Worm (Caenorhabditis elegans): ENCODE results near the gene C06C3.3.
A peak's percentile ranks its signal among the peaks of the same experiment; 100 is the strongest.

C06C3.3 gene

ce11 chrII:9403087-9403486 is 30.8 kb upstream of the C06C3.3 start, which contains the start of gene Y51B9A.6:
Gene Y51B9A.6 (minus strand): TSS chrII:9403187.
- no peak for TF ChIP-seq ctbp-1 (GFP tag; IDR thresholded peaks at IDR 0.05)
- peak; percentile 35 for TF ChIP-seq aha-1 (tag)

- no peak for TF ChIP-seq nhr-11 (tag; optimal IDR thresholded peaks at IDR 0.05)
- TF ChIP-seq F49E8.2 (tag; optimal IDR thresholded peaks at IDR 0.05; ENCODE audit: borderline replicate concordance) = no peak
- TF ChIP-seq ZK337.2 (GFP tag; IDR thresholded peaks at IDR 0.05) = no peak
- TF ChIP-seq vab-7 (GFP tag; IDR thresholded peaks at IDR 0.05) = no peak
- no peak for TF ChIP-seq spr-1 (tag; optimal IDR thresholded peaks at IDR 0.05)
- no peak for TF ChIP-seq mep-1 (tag; optimal IDR thresholded peaks at IDR 0.05)
- no peak for TF ChIP-seq skn-1 (tag; optimal IDR thresholded peaks at IDR 0.05)
- TF ChIP-seq ceh-62 (tag; optimal IDR thresholded peaks at IDR 0.05) = no peak
- no peak for TF ChIP-seq zfp-3 (GFP tag; conservative IDR thresholded peaks at IDR 0.05)
- no peak for TF ChIP-seq ctbp-1 (GFP tag; IDR thresholded peaks at IDR 0.05)
- no peak for TF ChIP-seq tag-97 (GFP tag; IDR thresholded peaks at IDR 0.05)
- no peak for TF ChIP-seq mdl-1 (tag; optimal IDR thresholded peaks at IDR 0.05)
- no peak for TF ChIP-seq dmd-8 (GFP tag; IDR thresholded peaks at IDR 0.05)
- no peak for TF ChIP-seq fos-1 (tag; optimal IDR thresholded peaks at IDR 0.05)
- no peak for TF ChIP-seq hmg-1.1 (GFP tag; IDR thresholded peaks at IDR 0.05)
- no peak for TF ChIP-seq ZK546.5 (tag; optimal IDR thresholded peaks at IDR 0.05)
- no peak for TF ChIP-seq nhr-41 (GFP tag; IDR thresholded peaks at IDR 0.05)
- TF ChIP-seq pha-4 (GFP tag; IDR thresholded peaks at IDR 0.05) = no peak
- TF ChIP-seq pha-4 (tag; optimal IDR thresholded peaks at IDR 0.05) = no peak
- TF ChIP-seq egl-27 (tag; optimal IDR thresholded peaks at IDR 0.05) = no peak
Measured at ce11 chrII:9399746-9400145, 27.5 kb upstream of the C06C3.3 start, which contains the start of gene Y51B9A.7. Gene Y51B9A.7 (plus strand): TSS chrII:9400046.

ce11 chrII:9398370-9398901 is 26.1 kb upstream of the C06C3.3 start, which contains the start of the genes Y51B9A.14 and Y51B9A.8:
Gene Y51B9A.14 (minus strand): TSS chrII:9398470.
Gene Y51B9A.8 (plus strand): TSS chrII:9398851.
- no peak for TF ChIP-seq Y5F2A.4 (GFP tag; optimal IDR thresholded peaks at IDR 0.05)
- no peak for TF ChIP-seq lin-29 (GFP tag; IDR thresholded peaks at IDR 0.05)
- no peak for TF ChIP-seq nhr-11 (tag; optimal IDR thresholded peaks at IDR 0.05)
- no peak for TF ChIP-seq saeg-2 (GFP tag; IDR thresholded peaks at IDR 0.05)
- no peak for TF ChIP-seq nhr-111 (GFP tag; optimal IDR thresholded peaks at IDR 0.05)
- TF ChIP-seq F37D6.2 (tag; optimal IDR thresholded peaks at IDR 0.05) = no peak
- TF ChIP-seq zip-11 (GFP tag; IDR thresholded peaks at IDR 0.05) = no peak
- no peak for TF ChIP-seq daf-8 (GFP tag; IDR thresholded peaks at IDR 0.05)
- TF ChIP-seq egl-43 (GFP tag; IDR thresholded peaks at IDR 0.05) = no peak
- TF ChIP-seq mdl-1 (tag; optimal IDR thresholded peaks at IDR 0.05) = no peak
- TF ChIP-seq spr-3 (GFP tag; optimal IDR thresholded peaks at IDR 0.05) = no peak
- no peak for TF ChIP-seq spr-1 (tag; optimal IDR thresholded peaks at IDR 0.05)
- TF ChIP-seq snpc-1.2 (GFP tag; IDR thresholded peaks at IDR 0.05) = no peak
- TF ChIP-seq daf-12 (tag; optimal IDR thresholded peaks at IDR 0.05) = no peak
- no peak for TF ChIP-seq Y105C5A.15 (GFP tag; IDR thresholded peaks at IDR 0.05)
- no peak for TF ChIP-seq ceh-32 (tag; optimal IDR thresholded peaks at IDR 0.05; ENCODE audit: poor library complexity)
- no peak for TF ChIP-seq T20F7.1 (GFP tag; optimal IDR thresholded peaks at IDR 0.05)
- TF ChIP-seq tag-97 (GFP tag; IDR thresholded peaks at IDR 0.05) = no peak

- TF ChIP-seq nhr-77 (tag; optimal IDR thresholded peaks at IDR 0.05) (no peak), daf-16 (GFP tag; optimal IDR thresholded peaks at IDR 0.05) (no peak), daf-16 (tag; optimal IDR thresholded peaks at IDR 0.05) (peak; percentile 68), pqm-1 (tag; optimal IDR thresholded peaks at IDR 0.05) (peak; percentile 47)
Measured at ce11 chrII:9397496-9397895, 25.2 kb upstream of the C06C3.3 start, which contains the start of gene Y51B9A.9. Gene Y51B9A.9 (minus strand): TSS chrII:9397596.
